Fruit fly (Drosophila melanogaster): ENCODE data around the gene RpL7-like.
A peak's percentile ranks its signal among the peaks of the same experiment; 100 is the strongest.

Gene RpL7-like

dm6 chr2L:12055837-12056388 is at the start of gene RpL7-like, which contains the start of the genes JhI-21 and CG34164 (continued):
- TF ChIP-seq schlank (tag; optimal IDR thresholded peaks at IDR 0.05) (no peak), tio (GFP tag; optimal IDR thresholded peaks at IDR 0.05) (no peak), MTF-1 (GFP tag; optimal IDR thresholded peaks at IDR 0.05; ENCODE audit: borderline replicate concordance) (no peak), CG11456 (GFP tag; IDR thresholded peaks at IDR 0.05) (no peak), CG1647 (GFP tag; optimal IDR thresholded peaks at IDR 0.05) (no peak), CG3281 (GFP tag; optimal IDR thresholded peaks at IDR 0.05) (peak; percentile 6), CG16813 (GFP tag; IDR thresholded peaks at IDR 0.05; ENCODE audit: partially characterized antibody) (peak; percentile 56; the same call in 2 of the 3 replicates), CG30403 (GFP tag; optimal IDR thresholded peaks at IDR 0.05) (no peak), CG4360 (GFP tag; IDR thresholded peaks at IDR 0.05) (peak; percentile 38; the same call in 1 of the 2 replicates), CG17385 (GFP tag; optimal IDR thresholded peaks at IDR 0.05) (peak; percentile 50), Atf-2 (GFP tag; optimal IDR thresholded peaks at IDR 0.05) (no peak), Eip74EF (GFP tag; optimal IDR thresholded peaks at IDR 0.05) (peak in 1 of 2 experiments; percentile 35), CG2712 (tag; optimal IDR thresholded peaks at IDR 0.05) (peak; percentile 14), stwl (tag; optimal IDR thresholded peaks at IDR 0.05) (peak; percentile 32), CG18011 (GFP tag; optimal IDR thresholded peaks at IDR 0.05) (no peak), ato (GFP tag; IDR thresholded peaks at IDR 0.05; ENCODE audit: partially characterized antibody) (peak; percentile 31; the same call in 1 of the 2 replicates), CG3726 (GFP tag; IDR thresholded peaks at IDR 0.05) (no peak), onecut (GFP tag; IDR thresholded peaks at IDR 0.05) (no peak), CG2678 (tag; optimal IDR thresholded peaks at IDR 0.05) (no peak), mld (GFP tag; IDR thresholded peaks at IDR 0.05; ENCODE audit: partially characterized antibody) (no peak), CG15514 (GFP tag; optimal IDR thresholded peaks at IDR 0.05) (peak; percentile 41), tgo (GFP tag; IDR thresholded peaks at IDR 0.05) (no peak), danr (GFP tag; IDR thresholded peaks at IDR 0.05) (no peak), fd102C (GFP tag; optimal IDR thresholded peaks at IDR 0.05) (no peak), CG17802 (tag; optimal IDR thresholded peaks at IDR 0.05) (no peak), nau (GFP tag; optimal IDR thresholded peaks at IDR 0.05) (no peak), CG34376 (GFP tag; optimal IDR thresholded peaks at IDR 0.05) (peak; percentile 30), CG13424 (tag; optimal IDR thresholded peaks at IDR 0.05) (no peak), her (GFP tag; optimal IDR thresholded peaks at IDR 0.05) (no peak), esg (GFP tag; conservative IDR thresholded peaks at IDR 0.05) (no peak), Rx (GFP tag; IDR thresholded peaks at IDR 0.05) (no peak), CG8281 (tag; optimal IDR thresholded peaks at IDR 0.05) (no peak), Dip3 (GFP tag; optimal IDR thresholded peaks at IDR 0.05) (no peak), Oaz (GFP tag; IDR thresholded peaks at IDR 0.05) (no peak), nom (GFP tag; optimal IDR thresholded peaks at IDR 0.05) (peak; percentile 45), Sry-δ (GFP tag; optimal IDR thresholded peaks at IDR 0.05) (peak; percentile 95), Gsc (GFP tag; IDR thresholded peaks at IDR 0.05) (no peak), dysf (GFP tag; IDR thresholded peaks at IDR 0.05) (no peak), caup (GFP tag; optimal IDR thresholded peaks at IDR 0.05; ENCODE audit: severe bottlenecking) (no peak), sens-2 (GFP tag; IDR thresholded peaks at IDR 0.05) (no peak), dan (GFP tag; IDR thresholded peaks at IDR 0.05) (no peak), nerfin-2 (GFP tag; IDR thresholded peaks at IDR 0.05; ENCODE audit: partially characterized antibody) (no peak; the same call in 1 of the 2 replicates), Mes4 (GFP tag; optimal IDR thresholded peaks at IDR 0.05) (no peak), CG12942 (GFP tag; optimal IDR thresholded peaks at IDR 0.05) (no peak), zfh2 (GFP tag; optimal IDR thresholded peaks at IDR 0.05) (no peak), CG11247 (GFP tag; IDR thresholded peaks at IDR 0.05) (no peak), PHDP (tag; optimal IDR thresholded peaks at IDR 0.05) (no peak), croc (GFP tag; conservative IDR thresholded peaks at IDR 0.05) (no peak), gsb (GFP tag; IDR thresholded peaks at IDR 0.05) (no peak), repo (GFP tag; optimal IDR thresholded peaks at IDR 0.05) (no peak)

All from whole organism, embryonic.